Worm (Caenorhabditis elegans): ENCODE results near the gene daf-37.

Gene daf-37

DNA sequence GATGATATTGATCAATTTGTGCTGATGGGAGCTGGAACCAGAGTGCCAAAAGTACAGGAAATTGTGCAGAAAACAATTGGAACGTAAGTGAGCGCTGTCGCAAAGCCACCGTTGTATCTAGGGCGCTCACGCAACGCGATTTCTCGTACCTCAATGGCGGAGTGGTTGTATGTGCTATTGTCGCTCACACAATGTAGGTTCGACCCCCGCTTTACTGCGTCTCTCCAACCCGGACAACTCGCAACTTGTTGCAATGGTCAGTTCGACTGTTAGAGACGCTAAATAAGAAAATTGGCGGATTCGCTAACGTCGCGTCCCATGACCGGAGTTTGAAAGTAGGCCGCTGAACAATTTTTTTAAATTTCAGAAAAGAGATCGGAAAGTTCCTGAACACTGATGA lies 40.5 kb upstream of the daf-37 start (continued):
- TF ChIP-seq K11D2.4 (GFP tag; IDR thresholded peaks at IDR 0.05), result no peak
- peak; percentile 63 for TF ChIP-seq T07F8.4 (tag; optimal IDR thresholded peaks at IDR 0.05)
- 0 out of 2 replicates have a peak, but pooled peaks have one; percentile 20 for TF ChIP-seq C06A6.2 (GFP tag; conservative IDR thresholded peaks at IDR 0.05)
- TF ChIP-seq attf-6 (GFP tag; IDR thresholded peaks at IDR 0.05), result no peak
- TF ChIP-seq Y67H2A.10 (GFP tag; conservative IDR thresholded peaks at IDR 0.05), result no peak
- no peak for TF ChIP-seq hmg-20 (GFP tag; IDR thresholded peaks at IDR 0.05)
- TF ChIP-seq tlf-1 (GFP tag; optimal IDR thresholded peaks at IDR 0.05), result peak; percentile 1
- TF ChIP-seq zim-3 (tag; optimal IDR thresholded peaks at IDR 0.05), result no peak
- no peak for TF ChIP-seq ceh-40 (GFP tag; IDR thresholded peaks at IDR 0.05)
- no peak for TF ChIP-seq madf-3 (GFP tag; IDR thresholded peaks at IDR 0.05)
- TF ChIP-seq nhr-27 (tag; optimal IDR thresholded peaks at IDR 0.05), result no peak
- no peak for TF ChIP-seq hsf-1 (GFP tag; IDR thresholded peaks at IDR 0.05)
- TF ChIP-seq F57C9.4 (tag; optimal IDR thresholded peaks at IDR 0.05), result no peak
- TF ChIP-seq mxl-1 (tag; optimal IDR thresholded peaks at IDR 0.05), result no peak
- peak; percentile 80 for TF ChIP-seq B0261.1 (tag; optimal IDR thresholded peaks at IDR 0.05)
- TF ChIP-seq lin-35 (GFP tag; optimal IDR thresholded peaks at IDR 0.05), result peak in 1 of 3 experiments; percentile 30
- no peak for TF ChIP-seq F10E7.11 (tag; optimal IDR thresholded peaks at IDR 0.05)
- peak in 1 of 2 experiments; percentile 14 for TF ChIP-seq let-607 (tag; optimal IDR thresholded peaks at IDR 0.05)
- TF ChIP-seq athp-1 (tag; optimal IDR thresholded peaks at IDR 0.05), result peak; percentile 61
- no peak for TF ChIP-seq T26A5.8 (tag; optimal IDR thresholded peaks at IDR 0.05)
- peak; percentile 46 for TF ChIP-seq F33H1.4 (GFP tag; IDR thresholded peaks at IDR 0.05)
- peak; percentile 87 for TF ChIP-seq ekl-4 (GFP tag; IDR thresholded peaks at IDR 0.05)
- TF ChIP-seq sdz-38 (tag; optimal IDR thresholded peaks at IDR 0.05), result no peak
- TF ChIP-seq F39B2.1 (GFP tag; IDR thresholded peaks at IDR 0.05), result no peak
- no peak for TF ChIP-seq tbx-9 (tag; optimal IDR thresholded peaks at IDR 0.05; ENCODE audit: borderline replicate concordance)
- TF ChIP-seq ceh-100 (GFP tag; IDR thresholded peaks at IDR 0.05), result peak; percentile 46; the same call in 1 of the 2 replicates
- TF ChIP-seq chd-7 (tag; optimal IDR thresholded peaks at IDR 0.05), result peak; percentile 50
- peak; percentile 36; the same call in 1 of the 2 replicates for TF ChIP-seq B0019.2 (GFP tag; conservative IDR thresholded peaks at IDR 0.05)
- TF ChIP-seq sea-2 (GFP tag; IDR thresholded peaks at IDR 0.05), result no peak
- TF ChIP-seq lag-1 (GFP tag; IDR thresholded peaks at IDR 0.05), result no peak
- TF ChIP-seq dpl-1 (GFP tag; optimal IDR thresholded peaks at IDR 0.05), result no peak
- no peak for TF ChIP-seq nfya-1 (tag; optimal IDR thresholded peaks at IDR 0.05; ENCODE audit: borderline replicate concordance, insufficient read depth)
- TF ChIP-seq ztf-6 (GFP tag; IDR thresholded peaks at IDR 0.05), result no peak
- TF ChIP-seq ztf-18 (tag; optimal IDR thresholded peaks at IDR 0.05), result peak; percentile 68
- no peak for TF ChIP-seq F37B4.10 (GFP tag; IDR thresholded peaks at IDR 0.05)
- 0 out of 2 replicates have a peak, but pooled peaks have one; percentile 3 for TF ChIP-seq madf-8 (GFP tag; conservative IDR thresholded peaks at IDR 0.05)
- TF ChIP-seq ceh-27 (GFP tag; optimal IDR thresholded peaks at IDR 0.05), result peak; percentile 35
- TF ChIP-seq F23B12.7 (tag; optimal IDR thresholded peaks at IDR 0.05; ENCODE audit: insufficient read depth), result peak; percentile 95
- peak; percentile 70 for TF ChIP-seq rpc-1 (optimal IDR thresholded peaks at IDR 0.05)
- TF ChIP-seq rpc-1 (tag; optimal IDR thresholded peaks at IDR 0.05), result peak; percentile 77

- TF ChIP-seq fkh-3 (tag; optimal IDR thresholded peaks at IDR 0.05), result no peak
- TF ChIP-seq ceh-100 (GFP tag; IDR thresholded peaks at IDR 0.05), result no peak
- peak; percentile 0 for TF ChIP-seq B0261.1 (tag; optimal IDR thresholded peaks at IDR 0.05)
- no peak for TF ChIP-seq lin-54 (GFP tag; optimal IDR thresholded peaks at IDR 0.05)
Measured at ce11 chrII:6248029-6248428, 40.0 kb upstream of the daf-37 start.
